Worm (Caenorhabditis elegans) whole organism, L4/young adult: ENCODE results near the gene asp-2.

Source experiments
- W03F9.2 ChIP-seq: fragments of 150-350 bp; optimal IDR thresholded peaks from 2 replicates; lab custom pipeline; 2014; ENCODE audit warnings: missing biosample characterization, missing genetic modification characterization
- dao-5 ChIP-seq: sonication (generic microtip); optimal IDR thresholded peaks from 2 replicates; lab custom pipeline; 2016; ENCODE audit warnings: missing genotype, missing genetic modification characterization, moderate library complexity, missing compliant biosample characterization
- him-1 ChIP-seq: sonication (generic microtip); optimal IDR thresholded peaks from 2 replicates; lab custom pipeline; 2016; ENCODE audit warnings: missing genotype, missing genetic modification reagents, missing genetic modification characterization, missing compliant biosample characterization

DNA sequence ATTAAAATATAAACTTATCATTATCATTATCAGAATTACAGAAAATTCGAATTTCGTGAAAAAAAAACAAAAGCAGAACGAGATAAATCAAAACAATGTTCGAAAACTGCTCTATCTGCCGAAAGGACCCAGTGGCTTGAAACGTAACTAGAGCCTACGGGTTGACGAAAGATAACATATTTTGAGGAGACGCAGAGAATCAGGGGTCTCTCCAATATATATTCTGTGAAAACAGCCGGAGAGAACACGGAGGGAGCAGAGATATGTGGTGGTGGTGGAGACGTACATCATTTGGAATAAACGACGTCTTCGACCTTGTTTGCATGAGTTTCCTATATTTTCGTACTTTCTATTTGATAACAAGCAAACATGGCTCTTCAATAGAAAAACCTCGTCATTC is 6.0 kb downstream of the asp-2 start:
- TF ChIP-seq W03F9.2 (tag; lab: Kevin White, UChicago) (no peak), dao-5 (tag; lab: Kevin White, UChicago) (no peak), him-1 (tag; lab: Kevin White, UChicago) (no peak)
